Worm (Caenorhabditis elegans) whole organism, mixed stage, embryonic: ENCODE results near the gene F41G4.8.

Experiments
- M03D4.4 ChIP-seq: sonication (generic microtip); optimal IDR thresholded peaks from 2 replicates; lab custom pipeline; 2017; ENCODE audit warnings: mild to moderate bottlenecking, missing genetic modification characterization, missing compliant biosample characterization
- bed-3 ChIP-seq: fragments of 200-800 bp; sonication (Bioruptor generic); optimal IDR thresholded peaks from 3 replicates; lab custom pipeline; 2018; ENCODE audit warnings: mild to moderate bottlenecking, missing genetic modification characterization, moderate library complexity, missing compliant biosample characterization
- blmp-1 ChIP-seq: fragments of 150-350 bp; optimal IDR thresholded peaks from 2 replicates; lab custom pipeline; 2014; ENCODE audit warnings: missing biosample characterization, missing genetic modification characterization
- ceh-39 ChIP-seq: fragments of 150-350 bp; optimal IDR thresholded peaks from 2 replicates; lab custom pipeline; 2014; ENCODE audit warnings: missing biosample characterization, missing genetic modification characterization
- ceh-43 ChIP-seq: fragments of 200-800 bp; sonication (Bioruptor generic); optimal IDR thresholded peaks from 2 replicates; lab custom pipeline; 2018; ENCODE audit warnings: mild to moderate bottlenecking, missing genetic modification characterization, moderate library complexity, missing compliant biosample characterization
- ceh-83 ChIP-seq: fragments of 200-800 bp; sonication (Bioruptor generic); optimal IDR thresholded peaks from 2 replicates; lab custom pipeline; 2018; ENCODE audit warnings: mild to moderate bottlenecking, missing genetic modification characterization, missing compliant biosample characterization
- ces-1 ChIP-seq: fragments of 150-350 bp; optimal IDR thresholded peaks from 2 replicates; lab custom pipeline; 2014; ENCODE audit warnings: missing biosample characterization, missing genetic modification reagents, missing genetic modification characterization
- cnd-1 ChIP-seq: fragments of 200-800 bp; sonication (Bioruptor generic); optimal IDR thresholded peaks from 2 replicates; lab custom pipeline; 2018; ENCODE audit warnings: mild to moderate bottlenecking, missing genetic modification characterization, missing compliant biosample characterization
- drap-1 ChIP-seq: fragments of 200-800 bp; sonication (Bioruptor generic); optimal IDR thresholded peaks from 3 replicates; lab custom pipeline; 2018; ENCODE audit warnings: mild to moderate bottlenecking, missing genetic modification characterization, missing compliant biosample characterization
- elt-1 ChIP-seq: sonication (generic microtip); optimal IDR thresholded peaks from 2 replicates; lab custom pipeline; 2017; ENCODE audit warnings: missing genetic modification characterization, mild to moderate bottlenecking, missing compliant biosample characterization, antibody characterized with exemption, moderate library complexity, borderline replicate concordance; ENCODE audit not compliant: insufficient read depth
- flh-1 ChIP-seq: fragments of 200-800 bp; sonication (Bioruptor generic); optimal IDR thresholded peaks from 2 replicates; lab custom pipeline; 2018; ENCODE audit warnings: mild to moderate bottlenecking, missing genetic modification characterization, moderate library complexity, missing compliant biosample characterization
- ham-2 ChIP-seq: fragments of 200-800 bp; sonication (Bioruptor generic); optimal IDR thresholded peaks from 2 replicates; lab custom pipeline; 2018; ENCODE audit warnings: mild to moderate bottlenecking, missing genetic modification characterization, missing compliant biosample characterization
- hlh-1 ChIP-seq: fragments of 150-350 bp; optimal IDR thresholded peaks from 2 replicates; lab custom pipeline; 2014; ENCODE audit warnings: missing biosample characterization, missing genetic modification reagents, missing genetic modification characterization
- lin-13 ChIP-seq: fragments of 150-350 bp; optimal IDR thresholded peaks from 2 replicates; lab custom pipeline; 2014; ENCODE audit warnings: missing biosample characterization, missing genetic modification characterization
- lin-32 ChIP-seq: fragments of 200-800 bp; sonication (Bioruptor generic); optimal IDR thresholded peaks from 2 replicates; lab custom pipeline; 2018; ENCODE audit warnings: mild to moderate bottlenecking, missing genetic modification characterization, missing compliant biosample characterization
- lsy-2 ChIP-seq: fragments of 150-350 bp; optimal IDR thresholded peaks from 2 replicates; lab custom pipeline; 2014; ENCODE audit warnings: missing biosample characterization, missing genetic modification characterization
- mab-5 ChIP-seq: fragments of 150-350 bp; optimal IDR thresholded peaks from 2 replicates; lab custom pipeline; 2014; ENCODE audit warnings: missing biosample characterization, missing genetic modification characterization
- mep-1 ChIP-seq: fragments of 150-350 bp; optimal IDR thresholded peaks from 2 replicates; lab custom pipeline; 2017; ENCODE audit warnings: missing biosample characterization, missing genetic modification reagents, missing genetic modification characterization, inconsistent platforms
- mls-2 ChIP-seq: sonication (generic microtip); optimal IDR thresholded peaks from 2 replicates; lab custom pipeline; 2016; ENCODE audit warnings: mild to moderate bottlenecking, missing genetic modification characterization, moderate library complexity, missing compliant biosample characterization
- nhr-12 ChIP-seq: fragments of 150-350 bp; optimal IDR thresholded peaks from 2 replicates; lab custom pipeline; 2014; ENCODE audit warnings: missing biosample characterization, missing genetic modification characterization
- nhr-2 ChIP-seq: fragments of 150-350 bp; optimal IDR thresholded peaks from 2 replicates; lab custom pipeline; 2014; ENCODE audit warnings: missing biosample characterization, missing genetic modification characterization
- nhr-237 ChIP-seq: fragments of 150-350 bp; optimal IDR thresholded peaks from 2 replicates; lab custom pipeline; 2014; ENCODE audit warnings: missing biosample characterization, missing genetic modification characterization
- nhr-28 ChIP-seq: fragments of 150-350 bp; optimal IDR thresholded peaks from 2 replicates; lab custom pipeline; 2014; ENCODE audit warnings: missing biosample characterization, missing genetic modification characterization
- pha-4 ChIP-seq: fragments of 150-350 bp; optimal IDR thresholded peaks from 2 replicates; lab custom pipeline; 2018; ENCODE audit warnings: missing biosample characterization, missing genetic modification reagents, missing genetic modification characterization
- sem-2 ChIP-seq: fragments of 200-800 bp; sonication (Bioruptor generic); optimal IDR thresholded peaks from 2 replicates; lab custom pipeline; 2018; ENCODE audit warnings: mild to moderate bottlenecking, missing genetic modification characterization, missing compliant biosample characterization
- snpc-4 ChIP-seq: fragments of 150-350 bp; optimal IDR thresholded peaks from 2 replicates; lab custom pipeline; 2014; ENCODE audit warnings: missing biosample characterization, missing genetic modification characterization
- sptf-1 ChIP-seq: sonication (generic microtip); optimal IDR thresholded peaks from 2 replicates; lab custom pipeline; 2017; ENCODE audit warnings: mild to moderate bottlenecking, missing genetic modification characterization, moderate library complexity, missing compliant biosample characterization
- tbx-8 ChIP-seq: fragments of 200-800 bp; sonication (Bioruptor generic); optimal IDR thresholded peaks from 2 replicates; lab custom pipeline; 2018; ENCODE audit warnings: mild to moderate bottlenecking, missing genetic modification characterization, moderate library complexity, missing compliant biosample characterization
- unc-120 ChIP-seq: sonication (generic microtip); optimal IDR thresholded peaks from 2 replicates; lab custom pipeline; 2017; ENCODE audit warnings: missing genetic modification characterization, missing compliant biosample characterization; ENCODE audit not compliant: poor library complexity, severe bottlenecking
- unc-39 ChIP-seq: fragments of 150-350 bp; optimal IDR thresholded peaks from 2 replicates; lab custom pipeline; 2014; ENCODE audit warnings: missing biosample characterization, missing genetic modification characterization
- unc-62 ChIP-seq: fragments of 150-350 bp; optimal IDR thresholded peaks from 2 replicates; lab custom pipeline; 2014; ENCODE audit warnings: missing biosample characterization, missing genetic modification reagents, missing genetic modification characterization
- zip-8 ChIP-seq: fragments of 150-350 bp; optimal IDR thresholded peaks from 2 replicates; lab custom pipeline; 2014; ENCODE audit warnings: missing biosample characterization, missing genetic modification characterization
- ztf-11 ChIP-seq: fragments of 150-350 bp; optimal IDR thresholded peaks from 2 replicates; lab custom pipeline; 2014; ENCODE audit warnings: missing biosample characterization, missing genetic modification characterization

The F41G4.8 gene

DNA sequence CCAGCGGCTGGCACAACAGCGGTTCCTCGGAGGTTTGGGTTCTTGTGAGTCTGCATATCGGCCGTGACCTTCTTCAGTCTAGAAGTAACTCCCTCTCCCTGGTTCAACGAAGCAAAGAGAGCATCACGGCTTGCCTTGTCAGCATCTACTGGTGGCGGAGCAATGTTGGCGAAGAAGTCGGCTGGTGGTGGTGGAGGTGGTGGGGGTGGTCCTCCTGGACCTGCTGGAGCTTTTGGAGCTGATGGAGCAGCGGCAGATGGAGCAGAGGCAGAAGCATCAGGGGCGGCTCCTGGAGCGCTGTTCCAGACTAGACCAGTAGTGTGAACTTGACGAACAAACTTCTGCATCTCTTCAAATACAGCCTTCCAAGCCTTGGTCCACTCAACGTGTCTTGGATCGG, 36.3 kb downstream of the F41G4.8 start:
- no peak for TF ChIP-seq ham-2 (GFP tag; lab: Kevin White, UChicago)
- no peak for TF ChIP-seq nhr-237
- no peak for TF ChIP-seq pha-4
- no peak for TF ChIP-seq mls-2
- TF ChIP-seq unc-62 (GFP tag; lab: Kevin White, UChicago): no peak
- TF ChIP-seq mab-5: no peak
- no peak for TF ChIP-seq unc-39 (tag; lab: Kevin White, UChicago)
- TF ChIP-seq hlh-1 (tag; lab: Kevin White, UChicago): no peak
- no peak for TF ChIP-seq elt-1 (tag; lab: Kevin White, UChicago)
- TF ChIP-seq ces-1: no peak
- no peak for TF ChIP-seq lin-32 (GFP tag; lab: Kevin White, UChicago)
- TF ChIP-seq ceh-43 (GFP tag; lab: Kevin White, UChicago): no peak
- no peak for TF ChIP-seq lin-13 (tag; lab: Kevin White, UChicago)
- TF ChIP-seq sem-2 (GFP tag; lab: Kevin White, UChicago): no peak
- no peak for TF ChIP-seq blmp-1 (tag; lab: Kevin White, UChicago)
- no peak for TF ChIP-seq lsy-2 (tag; lab: Kevin White, UChicago)
- no peak for TF ChIP-seq nhr-28
- no peak for TF ChIP-seq sptf-1 (tag; lab: Kevin White, UChicago)
- no peak for TF ChIP-seq nhr-12 (tag; lab: Kevin White, UChicago)

DNA sequence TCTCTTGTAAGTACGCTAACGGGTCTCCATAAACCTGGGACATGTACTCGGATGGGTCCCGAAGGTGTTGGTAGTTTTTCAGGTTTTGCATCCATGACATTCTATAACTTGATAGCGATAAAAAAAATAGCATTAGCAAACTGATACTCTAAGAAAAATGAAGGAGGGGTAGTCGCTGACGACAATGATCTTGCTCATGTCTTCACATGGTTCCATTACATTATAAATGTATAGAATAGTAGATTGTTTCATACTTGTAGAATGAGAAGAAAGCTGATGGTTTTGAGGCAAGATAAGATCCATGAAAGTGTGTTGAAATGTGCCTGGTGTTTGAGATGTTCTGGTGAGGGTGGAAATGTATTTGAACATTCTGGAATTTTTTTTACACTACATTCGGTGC, 37.8 kb downstream of the F41G4.8 start, which contains the start of gene mec-4:
Gene mec-4, minus strand, starts transcription at position 101 of the 400 bp plus-strand sequence.
- no peak for TF ChIP-seq cnd-1
- TF ChIP-seq ces-1: no peak
- no peak for TF ChIP-seq mls-2
- TF ChIP-seq tbx-8 (GFP tag; lab: Kevin White, UChicago): no peak
- TF ChIP-seq elt-1 (tag; lab: Kevin White, UChicago): no peak
- no peak for TF ChIP-seq nhr-28
- no peak for TF ChIP-seq nhr-2
- no peak for TF ChIP-seq ztf-11
- TF ChIP-seq unc-39 (tag; lab: Kevin White, UChicago): no peak
- TF ChIP-seq bed-3: no peak
- no peak for TF ChIP-seq flh-1 (GFP tag; lab: Kevin White, UChicago)
- no peak for TF ChIP-seq sptf-1 (tag; lab: Kevin White, UChicago)
- no peak for TF ChIP-seq snpc-4 (tag; lab: Kevin White, UChicago)
- TF ChIP-seq drap-1 (GFP tag; lab: Kevin White, UChicago): no peak

ce11 chrX:16803545-16803944, 41.3 kb downstream of the F41G4.8 start:
- TF ChIP-seq zip-8 (tag; lab: Kevin White, UChicago): no peak
- TF ChIP-seq elt-1 (tag; lab: Kevin White, UChicago): no peak
- TF ChIP-seq unc-120 (tag; lab: Kevin White, UChicago): no peak
- TF ChIP-seq tbx-8 (GFP tag; lab: Kevin White, UChicago): no peak
- no peak for TF ChIP-seq sem-2 (GFP tag; lab: Kevin White, UChicago)
- TF ChIP-seq ceh-39: no peak
- no peak for TF ChIP-seq sptf-1 (tag; lab: Kevin White, UChicago)
- no peak for TF ChIP-seq bed-3
- no peak for TF ChIP-seq ham-2 (GFP tag; lab: Kevin White, UChicago)
- TF ChIP-seq mep-1: no peak

DNA sequence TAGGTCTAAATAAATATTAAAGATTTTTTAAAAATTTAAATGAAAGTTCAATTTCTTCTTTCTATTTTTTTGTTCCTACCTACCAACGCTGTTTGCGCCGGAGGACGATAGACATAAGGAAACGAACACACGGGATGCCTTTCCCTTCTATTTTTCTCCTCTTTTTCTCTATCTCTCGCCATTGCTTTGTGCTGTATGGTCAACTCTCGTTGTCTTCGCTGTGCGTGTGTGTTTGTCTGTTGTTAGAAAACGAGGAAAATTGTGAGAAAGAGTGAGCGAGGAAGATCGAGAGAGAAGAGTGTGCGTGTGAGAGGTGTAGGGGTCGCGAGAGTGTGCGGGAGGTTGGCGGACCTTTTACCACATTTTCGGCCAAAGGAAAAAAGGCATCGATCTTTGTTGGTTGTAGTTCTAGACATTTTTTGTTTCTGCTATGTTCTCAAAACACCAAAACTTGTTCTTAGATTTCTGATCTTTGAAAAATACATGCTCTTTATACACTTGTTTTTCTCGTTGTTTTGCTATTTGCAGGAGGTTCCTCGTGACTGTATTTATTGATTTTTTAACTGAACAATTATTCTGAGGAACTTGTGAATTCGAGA, 45.7 kb downstream of the F41G4.8 start:
- no peak for TF ChIP-seq bed-3
- no peak for TF ChIP-seq M03D4.4 (tag; lab: Kevin White, UChicago)
- no peak for TF ChIP-seq lin-13 (tag; lab: Kevin White, UChicago)
- TF ChIP-seq lsy-2 (tag; lab: Kevin White, UChicago): no peak
- TF ChIP-seq ceh-83 (GFP tag; lab: Kevin White, UChicago): no peak
- TF ChIP-seq unc-62 (GFP tag; lab: Kevin White, UChicago): peak; percentile 7
- TF ChIP-seq mep-1: peak; percentile 53
- TF ChIP-seq hlh-1 (tag; lab: Kevin White, UChicago): peak; percentile 59
- TF ChIP-seq nhr-2: peak; percentile 44
- TF ChIP-seq snpc-4 (tag; lab: Kevin White, UChicago): no peak
- TF ChIP-seq lin-32 (GFP tag; lab: Kevin White, UChicago): no peak
- no peak for TF ChIP-seq tbx-8 (GFP tag; lab: Kevin White, UChicago)
- no peak for TF ChIP-seq zip-8 (tag; lab: Kevin White, UChicago)
- peak; percentile 57 for TF ChIP-seq unc-120 (tag; lab: Kevin White, UChicago)
- TF ChIP-seq ces-1: peak; percentile 48
- no peak for TF ChIP-seq nhr-12 (tag; lab: Kevin White, UChicago)
- TF ChIP-seq pha-4: peak; percentile 42
- TF ChIP-seq nhr-28: no peak
- TF ChIP-seq, all 35 proteins: peak for 7
